Fruit fly (Drosophila melanogaster) Kc167 (cell line): ENCODE data around the gene Nbr.

Experiments
- Myc ChIP-seq: fragments of >200 bp; optimal IDR thresholded peaks from 2 replicates; lab custom pipeline; 2017; ENCODE audit warnings: missing external identifiers
- Sin3A ChIP-seq: fragments of >200 bp; optimal IDR thresholded peaks from 2 replicates; lab custom pipeline; 2018; ENCODE audit warnings: missing external identifiers
- h ChIP-seq: fragments of >200 bp; optimal IDR thresholded peaks from 3 replicates; lab custom pipeline; 2018; ENCODE audit warnings: missing external identifiers
- insv ChIP-seq: fragments of >200 bp; optimal IDR thresholded peaks from 3 replicates; lab custom pipeline; 2018; ENCODE audit warnings: missing external identifiers
- psq ChIP-seq: fragments of >200 bp; optimal IDR thresholded peaks from 2 replicates; lab custom pipeline; 2017; ENCODE audit warnings: missing external identifiers
- ttk ChIP-seq: sonication (Bioruptor generic); optimal IDR thresholded peaks from 2 replicates; lab custom pipeline; 2017; ENCODE audit warnings: missing external identifiers

Gene Nbr

dm6 chr2L:21153844-21154243 lies 9.0 kb downstream of the Nbr start:
- no peak for TF ChIP-seq ttk (lab: Kevin White, UChicago)
- no peak for TF ChIP-seq Sin3A
- TF ChIP-seq insv (lab: Kevin White, UChicago): no peak

dm6 chr2L:21149053-21149452 lies 13.8 kb downstream of the Nbr start:
- TF ChIP-seq Sin3A (no peak), insv (lab: Kevin White, UChicago) (no peak), psq (lab: Kevin White, UChicago) (no peak), h (lab: Kevin White, UChicago) (no peak), Myc (lab: Kevin White, UChicago) (no peak), ttk (lab: Kevin White, UChicago) (no peak)

dm6 chr2L:21148242-21148641 lies 14.6 kb downstream of the Nbr start, which contains the start of gene del:
del (minus strand) TSS chr2L:21148546.
- TF ChIP-seq h (lab: Kevin White, UChicago) (no peak), Sin3A (no peak), insv (lab: Kevin White, UChicago) (no peak), ttk (lab: Kevin White, UChicago) (no peak), Myc (lab: Kevin White, UChicago) (no peak), psq (lab: Kevin White, UChicago) (no peak)

dm6 chr2L:21142972-21143385 lies 19.9 kb downstream of the Nbr start, which contains the start of gene pths:
pths (plus strand) TSS chr2L:21143229.
- no peak for TF ChIP-seq insv (lab: Kevin White, UChicago)
- TF ChIP-seq ttk (lab: Kevin White, UChicago): no peak
- no peak for TF ChIP-seq Myc (lab: Kevin White, UChicago)
- no peak for TF ChIP-seq h (lab: Kevin White, UChicago)
- TF ChIP-seq Sin3A: no peak
- TF ChIP-seq psq (lab: Kevin White, UChicago): no peak

DNA sequence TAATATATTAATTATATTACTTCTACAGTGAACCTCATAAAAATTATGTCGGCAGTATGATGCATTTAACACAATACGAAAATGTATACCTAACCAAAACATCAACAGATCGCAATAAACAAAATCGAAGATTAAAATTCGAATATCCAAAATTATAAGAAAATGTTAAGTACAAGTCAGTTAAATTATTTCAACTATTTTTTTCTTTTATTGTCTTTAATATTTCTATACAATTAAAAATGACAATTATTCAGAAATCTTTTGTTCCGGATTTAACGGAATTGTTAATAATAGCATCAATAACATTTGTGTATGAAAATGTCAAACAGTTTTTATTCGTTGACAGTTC lies 20.4 kb downstream of the Nbr start:
- no peak for TF ChIP-seq insv (lab: Kevin White, UChicago)
- no peak for TF ChIP-seq psq (lab: Kevin White, UChicago)
- no peak for TF ChIP-seq ttk (lab: Kevin White, UChicago)
- TF ChIP-seq Myc (lab: Kevin White, UChicago): no peak
- no peak for TF ChIP-seq Sin3A
- TF ChIP-seq h (lab: Kevin White, UChicago): no peak

- no peak for TF ChIP-seq psq (lab: Kevin White, UChicago)
Measured at dm6 chr2L:21141714-21142500, 21.0 kb downstream of the Nbr start, which contains the start of gene Dap160. Dap160 (minus strand) TSS chr2L:21142347.

DNA sequence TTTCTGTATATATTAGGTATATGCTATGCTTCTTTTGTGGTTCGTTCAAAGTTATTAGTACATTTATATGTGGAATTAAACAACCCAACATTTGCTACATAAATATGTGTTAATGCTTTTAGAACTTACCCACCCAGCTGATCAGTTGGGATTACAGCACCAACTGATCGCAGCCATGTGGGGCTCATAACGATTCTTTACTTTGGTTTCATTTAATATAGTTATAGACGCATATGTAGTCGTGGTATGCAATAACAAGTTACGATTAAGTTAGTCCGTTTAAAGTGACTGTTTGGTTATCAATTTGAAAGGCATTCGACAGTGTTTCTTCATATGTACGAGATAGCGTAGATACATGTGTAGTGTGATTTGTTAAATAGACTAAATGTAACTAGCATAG lies 27.1 kb downstream of the Nbr start:
- no peak for TF ChIP-seq psq (lab: Kevin White, UChicago)
- TF ChIP-seq ttk (lab: Kevin White, UChicago): no peak
- TF ChIP-seq h (lab: Kevin White, UChicago): no peak
- TF ChIP-seq Sin3A: no peak
- TF ChIP-seq Myc (lab: Kevin White, UChicago): no peak
- no peak for TF ChIP-seq insv (lab: Kevin White, UChicago)

DNA sequence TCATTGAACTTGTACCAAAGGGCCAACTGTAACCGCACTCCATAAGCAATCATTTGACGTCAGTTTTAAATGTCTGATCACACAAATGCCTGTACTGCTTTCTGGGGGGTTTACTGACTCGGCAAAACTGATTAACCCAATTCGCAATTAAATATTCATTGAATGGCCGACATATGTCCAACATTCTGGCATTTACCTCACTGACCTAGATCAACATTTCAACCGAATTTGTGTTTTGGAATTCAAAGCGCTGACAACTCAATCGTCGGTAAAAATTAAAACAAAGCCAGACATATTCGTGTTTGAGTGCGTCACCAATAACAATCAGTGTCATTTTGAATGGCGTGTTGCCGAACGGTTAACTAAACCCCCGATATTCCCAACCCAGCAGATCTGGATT lies 47.2 kb downstream of the Nbr start:
- TF ChIP-seq insv (lab: Kevin White, UChicago): no peak
- no peak for TF ChIP-seq psq (lab: Kevin White, UChicago)
- no peak for TF ChIP-seq ttk (lab: Kevin White, UChicago)
- no peak for TF ChIP-seq Sin3A
- no peak for TF ChIP-seq h (lab: Kevin White, UChicago)
- TF ChIP-seq Myc (lab: Kevin White, UChicago): no peak

DNA sequence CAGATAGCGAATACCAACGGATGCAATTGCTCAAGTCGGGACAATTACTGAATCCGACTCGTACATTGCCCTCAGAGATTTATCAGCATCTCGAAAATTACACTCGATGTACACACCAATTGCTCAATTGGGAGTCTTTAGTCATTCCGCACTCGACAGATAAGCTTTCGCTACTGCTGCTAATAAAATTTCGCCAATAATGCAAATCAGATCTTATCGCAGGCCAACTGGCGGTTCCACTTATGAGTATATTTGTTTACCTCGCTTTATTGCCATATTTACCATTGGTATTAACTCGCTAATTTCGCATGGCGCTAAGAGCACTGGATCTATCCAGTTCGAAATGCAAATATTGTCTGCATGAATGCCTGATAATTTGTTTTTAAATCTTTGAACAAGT lies 49.3 kb downstream of the Nbr start:
- no peak for TF ChIP-seq Sin3A
- no peak for TF ChIP-seq insv (lab: Kevin White, UChicago)
- no peak for TF ChIP-seq psq (lab: Kevin White, UChicago)
- TF ChIP-seq Myc (lab: Kevin White, UChicago): no peak
- TF ChIP-seq ttk (lab: Kevin White, UChicago): no peak
- no peak for TF ChIP-seq h (lab: Kevin White, UChicago)

DNA sequence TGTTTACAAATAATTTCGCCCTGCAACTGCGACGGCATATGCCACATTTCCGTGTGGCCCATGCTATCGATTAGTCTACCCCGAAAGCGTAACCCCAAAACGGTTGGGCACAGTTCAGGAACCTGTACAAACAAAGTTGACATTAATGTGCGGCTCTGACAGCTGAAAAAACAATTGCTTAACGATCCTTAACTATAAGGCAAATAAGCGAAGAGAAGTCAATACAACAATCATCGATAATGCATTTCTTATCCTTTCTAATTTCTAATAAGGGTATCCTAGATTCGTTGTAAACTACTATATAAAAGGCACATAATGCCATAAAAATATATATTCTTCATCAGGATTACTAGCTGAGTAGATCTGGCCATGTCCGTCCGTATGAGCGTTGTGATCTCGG lies 51.0 kb downstream of the Nbr start:
- TF ChIP-seq psq (lab: Kevin White, UChicago) (no peak), Sin3A (no peak), ttk (lab: Kevin White, UChicago) (no peak), insv (lab: Kevin White, UChicago) (no peak), Myc (lab: Kevin White, UChicago) (no peak), h (lab: Kevin White, UChicago) (no peak)
